Worm (Caenorhabditis elegans): ENCODE measurements around the gene xpb-1.
A peak's percentile ranks its signal among the peaks of the same experiment; 100 is the strongest.

Gene xpb-1

DNA sequence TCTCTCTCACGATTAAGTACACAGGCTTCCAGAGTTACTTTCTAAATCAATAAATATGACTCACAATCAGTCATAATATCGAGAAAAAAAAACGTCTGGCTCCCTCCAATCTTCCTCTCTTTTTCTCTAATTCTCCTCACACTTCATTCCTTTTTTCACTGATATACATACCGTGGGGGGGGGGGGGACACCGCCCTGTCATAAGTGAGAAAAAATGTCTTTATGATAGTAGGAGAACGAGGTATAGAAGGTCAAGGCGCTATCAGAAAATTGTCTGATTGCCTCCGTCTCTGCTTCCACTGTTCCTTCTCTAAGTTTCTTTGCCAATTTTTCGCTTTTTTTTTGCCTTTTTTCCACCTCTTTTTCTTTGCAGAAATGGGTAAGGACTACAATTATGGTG lies 30.0 kb upstream of the xpb-1 start, which contains the start of gene Y66D12A.24 (continued):
- TF ChIP-seq attf-4 (tag; optimal IDR thresholded peaks at IDR 0.05) (no peak), php-3 (GFP tag; IDR thresholded peaks at IDR 0.05) (no peak), egl-43 (GFP tag; IDR thresholded peaks at IDR 0.05) (no peak), ama-1 (optimal IDR thresholded peaks at IDR 0.05) (no peak), ceh-82 (tag; optimal IDR thresholded peaks at IDR 0.05) (no peak), lsy-2 (tag; optimal IDR thresholded peaks at IDR 0.05) (peak in 1 of 2 experiments; percentile 17), daf-16 (GFP tag; optimal IDR thresholded peaks at IDR 0.05) (no peak), daf-16 (tag; optimal IDR thresholded peaks at IDR 0.05) (no peak), zip-2 (tag; optimal IDR thresholded peaks at IDR 0.05) (no peak), F37D6.2 (tag; optimal IDR thresholded peaks at IDR 0.05) (no peak), lin-39 (tag; optimal IDR thresholded peaks at IDR 0.05) (no peak), madf-5 (GFP tag; IDR thresholded peaks at IDR 0.05) (no peak), sdz-12 (GFP tag; optimal IDR thresholded peaks at IDR 0.05) (no peak), nhr-10 (tag; optimal IDR thresholded peaks at IDR 0.05) (no peak), nhr-41 (GFP tag; IDR thresholded peaks at IDR 0.05) (peak; percentile 96), mes-2 (tag; optimal IDR thresholded peaks at IDR 0.05; ENCODE audit: poor library complexity, severe bottlenecking) (peak; percentile 23), mdl-1 (tag; optimal IDR thresholded peaks at IDR 0.05) (peak in 1 of 2 experiments; percentile 29), pha-4 (GFP tag; IDR thresholded peaks at IDR 0.05) (0 out of 2 replicates have a peak, but pooled peaks have one; percentile 41), pha-4 (tag; optimal IDR thresholded peaks at IDR 0.05) (no peak), ceh-62 (tag; optimal IDR thresholded peaks at IDR 0.05) (no peak), skn-1 (tag; optimal IDR thresholded peaks at IDR 0.05) (no peak), spr-3 (GFP tag; optimal IDR thresholded peaks at IDR 0.05) (no peak), ces-1 (GFP tag; optimal IDR thresholded peaks at IDR 0.05) (no peak), daf-12 (tag; optimal IDR thresholded peaks at IDR 0.05) (no peak), mep-1 (tag; optimal IDR thresholded peaks at IDR 0.05) (peak; percentile 61), lin-38 (GFP tag; IDR thresholded peaks at IDR 0.05) (peak; percentile 50), F44E2.7 (GFP tag; IDR thresholded peaks at IDR 0.05) (no peak), aha-1 (tag) (no peak), spr-1 (tag; optimal IDR thresholded peaks at IDR 0.05) (no peak), vab-7 (GFP tag; IDR thresholded peaks at IDR 0.05) (no peak), ZK337.2 (GFP tag; IDR thresholded peaks at IDR 0.05) (no peak), F26F4.8 (GFP tag; conservative IDR thresholded peaks at IDR 0.05) (no peak), nhr-48 (tag; optimal IDR thresholded peaks at IDR 0.05) (no peak), nhr-25 (tag; optimal IDR thresholded peaks at IDR 0.05; ENCODE audit: borderline replicate concordance, insufficient read depth) (no peak), nhr-237 (tag; optimal IDR thresholded peaks at IDR 0.05) (no peak), dpl-1 (GFP tag; optimal IDR thresholded peaks at IDR 0.05) (peak; percentile 10), ceh-28 (tag; optimal IDR thresholded peaks at IDR 0.05) (no peak), unc-62 (GFP tag; optimal IDR thresholded peaks at IDR 0.05 in 1 of 2) (no peak), unc-62 (tag; optimal IDR thresholded peaks at IDR 0.05) (no peak), mxl-2 (GFP tag; conservative IDR thresholded peaks at IDR 0.05) (no peak), Y5F2A.4 (GFP tag; optimal IDR thresholded peaks at IDR 0.05) (no peak), zfp-3 (GFP tag; conservative IDR thresholded peaks at IDR 0.05) (no peak), fos-1 (tag; optimal IDR thresholded peaks at IDR 0.05) (no peak), nhr-6 (tag; optimal IDR thresholded peaks at IDR 0.05) (peak; percentile 85), zag-1 (tag; optimal IDR thresholded peaks at IDR 0.05) (no peak), snpc-1.2 (GFP tag; IDR thresholded peaks at IDR 0.05) (no peak), dmd-6 (GFP tag; IDR thresholded peaks at IDR 0.05) (peak; percentile 71), lim-7 (GFP tag; IDR thresholded peaks at IDR 0.05) (no peak), nhr-76 (tag; optimal IDR thresholded peaks at IDR 0.05) (no peak), lin-13 (GFP tag; optimal IDR thresholded peaks at IDR 0.05) (no peak), jun-1 (tag; optimal IDR thresholded peaks at IDR 0.05) (no peak), aly-2 (tag; optimal IDR thresholded peaks at IDR 0.05) (no peak), madf-9 (GFP tag; conservative IDR thresholded peaks at IDR 0.05) (no peak), daf-8 (GFP tag; IDR thresholded peaks at IDR 0.05) (no peak)
